Fruit fly (Drosophila melanogaster) whole organism, prepupa: ENCODE results near the gene sds22.

ENCODE experiments used
- Blimp-1 ChIP-seq: fragments of 200-800 bp; sonication (Bioruptor generic); optimal IDR thresholded peaks from 3 replicates; lab custom pipeline; 2017; ENCODE audit warnings: missing biosample characterization, missing genetic modification characterization, mild to moderate bottlenecking, moderate library complexity, missing genetic modification reagents
- CG10631 ChIP-seq: fragments of 200-800 bp; sonication (Bioruptor generic); optimal IDR thresholded peaks from 2 replicates; lab custom pipeline; 2016; ENCODE audit warnings: missing biosample characterization, missing genetic modification characterization
- CG10669 ChIP-seq: fragments of 200-800 bp; sonication (Bioruptor generic); optimal IDR thresholded peaks from 3 replicates; lab custom pipeline; 2018; ENCODE audit warnings: missing biosample characterization, mild to moderate bottlenecking, missing genetic modification characterization, moderate library complexity
- CG11762 ChIP-seq: fragments of 200-800 bp; sonication (Bioruptor generic); optimal IDR thresholded peaks from 3 replicates; lab custom pipeline; 2016; ENCODE audit warnings: missing biosample characterization, missing genetic modification characterization; ENCODE audit not compliant: insufficient read depth
- CG11902 ChIP-seq: fragments of 200-800 bp; sonication (Bioruptor generic); optimal IDR thresholded peaks from 3 replicates; lab custom pipeline; 2016; ENCODE audit warnings: missing biosample characterization, missing genetic modification characterization
- CG15336 ChIP-seq: fragments of 200-800 bp; sonication (Bioruptor generic); IDR thresholded peaks from 2 replicates; pipeline ENCODE4 v1.3.6; 2022; ENCODE audit warnings: missing biosample characterization, missing genetic modification characterization
- CG1621 ChIP-seq: fragments of 200-800 bp; sonication (Bioruptor generic); optimal IDR thresholded peaks from 3 replicates; lab custom pipeline; 2018; ENCODE audit warnings: missing biosample characterization, mild to moderate bottlenecking, missing genetic modification characterization
- CG16779 ChIP-seq: fragments of 200-800 bp; sonication (Bioruptor generic); optimal IDR thresholded peaks from 3 replicates; lab custom pipeline; 2017; ENCODE audit warnings: missing biosample characterization, mild to moderate bottlenecking, missing genetic modification characterization
- CG3032 ChIP-seq: fragments of 200-800 bp; optimal IDR thresholded peaks from 2 replicates; lab custom pipeline; 2019; ENCODE audit warnings: missing biosample characterization, mild to moderate bottlenecking, missing genetic modification characterization, moderate library complexity
- CG31627 ChIP-seq: fragments of 200-800 bp; sonication (Bioruptor generic); optimal IDR thresholded peaks from 3 replicates; lab custom pipeline; 2016; ENCODE audit warnings: missing biosample characterization, missing genetic modification characterization
- CG32006 ChIP-seq: fragments of 200-800 bp; sonication (Bioruptor generic); optimal IDR thresholded peaks from 3 replicates; lab custom pipeline; 2017; ENCODE audit warnings: missing biosample characterization, mild to moderate bottlenecking, missing genetic modification characterization
- CG34406 ChIP-seq: fragments of 200-800 bp; sonication (Bioruptor generic); optimal IDR thresholded peaks from 3 replicates; lab custom pipeline; 2016; ENCODE audit warnings: missing biosample characterization, missing genetic modification characterization
- CG3919 ChIP-seq: fragments of 200-800 bp; sonication (Bioruptor generic); optimal IDR thresholded peaks from 3 replicates; lab custom pipeline; 2016; ENCODE audit warnings: missing biosample characterization, missing genetic modification characterization
- CG6163 ChIP-seq: fragments of 200-800 bp; sonication (Bioruptor generic); IDR thresholded peaks from 3 replicates; pipeline ENCODE4 v1.3.6; 2022; ENCODE audit warnings: missing biosample characterization, missing genetic modification characterization
- CG6276 ChIP-seq: fragments of 200-800 bp; sonication (Bioruptor generic); optimal IDR thresholded peaks from 2 replicates; lab custom pipeline; 2017; ENCODE audit warnings: missing biosample characterization, mild to moderate bottlenecking, missing genetic modification characterization
- CG6808 ChIP-seq: fragments of 200-800 bp; sonication (Bioruptor generic); optimal IDR thresholded peaks from 3 replicates; lab custom pipeline; 2017; ENCODE audit warnings: missing biosample characterization, missing genetic modification characterization, mild to moderate bottlenecking, moderate library complexity, missing genetic modification reagents
- CG6854 ChIP-seq: fragments of 200-800 bp; sonication (Bioruptor generic); optimal IDR thresholded peaks from 2 replicates; lab custom pipeline; 2017; ENCODE audit warnings: missing biosample characterization, mild to moderate bottlenecking, missing genetic modification characterization
- CG7368 ChIP-seq: fragments of 200-800 bp; sonication (Bioruptor generic); optimal IDR thresholded peaks from 3 replicates; lab custom pipeline; 2016; ENCODE audit warnings: missing biosample characterization, missing genetic modification characterization
- CG8119 ChIP-seq: fragments of 200-800 bp; sonication (Bioruptor generic); IDR thresholded peaks from 3 replicates; pipeline ENCODE4 v1.3.6; 2022; ENCODE audit warnings: missing biosample characterization, missing genetic modification characterization
- CG8319 ChIP-seq: fragments of 200-800 bp; sonication (Bioruptor generic); optimal IDR thresholded peaks from 3 replicates; lab custom pipeline; 2016; ENCODE audit warnings: missing biosample characterization, missing genetic modification characterization
- CG8632 ChIP-seq: fragments of 200-800 bp; sonication (Bioruptor generic); optimal IDR thresholded peaks from 3 replicates; lab custom pipeline; 2016; ENCODE audit warnings: missing biosample characterization, missing genetic modification characterization
- CG9139 ChIP-seq: fragments of 200-800 bp; sonication (Bioruptor generic); optimal IDR thresholded peaks from 3 replicates; lab custom pipeline; 2017; ENCODE audit warnings: missing biosample characterization, mild to moderate bottlenecking, missing genetic modification characterization
- Eip75B ChIP-seq: fragments of 200-800 bp; sonication (Bioruptor generic); optimal IDR thresholded peaks from 3 replicates; lab custom pipeline; 2016; ENCODE audit warnings: missing biosample characterization, missing genetic modification characterization
- Eip78C ChIP-seq: fragments of 200-800 bp; sonication (Bioruptor generic); peaks from one replicate; lab custom pipeline; 2016; ENCODE audit warnings: missing biosample characterization, missing genetic modification characterization
- Eip93F ChIP-seq: fragments of 200-800 bp; sonication (Bioruptor generic); optimal IDR thresholded peaks from 2 replicates; lab custom pipeline; 2016; ENCODE audit warnings: missing biosample characterization, mild to moderate bottlenecking, missing genetic modification characterization
- Ets21C ChIP-seq: fragments of 200-800 bp; sonication (Bioruptor generic); optimal IDR thresholded peaks from 3 replicates; lab custom pipeline; 2016; ENCODE audit warnings: missing biosample characterization, missing genetic modification characterization
- Hr39 ChIP-seq: fragments of 200-800 bp; sonication (Bioruptor generic); optimal IDR thresholded peaks from 2 replicates; lab custom pipeline; 2016; ENCODE audit warnings: missing biosample characterization, missing genetic modification characterization
- Hr4 ChIP-seq: fragments of 200-800 bp; sonication (Bioruptor generic); optimal IDR thresholded peaks from 3 replicates; lab custom pipeline; 2016; ENCODE audit warnings: missing biosample characterization, missing genetic modification characterization
- Met ChIP-seq: fragments of 200-800 bp; sonication (Bioruptor generic); optimal IDR thresholded peaks from 3 replicates; lab custom pipeline; 2016; ENCODE audit warnings: missing biosample characterization, missing genetic modification characterization
- OdsH ChIP-seq: fragments of 200-800 bp; sonication (Bioruptor generic); optimal IDR thresholded peaks from 3 replicates; lab custom pipeline; 2016; ENCODE audit warnings: missing biosample characterization, missing genetic modification characterization
- Sox14 ChIP-seq: fragments of 200-800 bp; sonication (Bioruptor generic); optimal IDR thresholded peaks from 3 replicates; lab custom pipeline; 2016; ENCODE audit warnings: missing biosample characterization, missing genetic modification characterization
- acj6 ChIP-seq: fragments of 200-800 bp; sonication (Bioruptor generic); optimal IDR thresholded peaks from 3 replicates; lab custom pipeline; 2016; ENCODE audit warnings: missing biosample characterization, missing genetic modification characterization
- cyc ChIP-seq: fragments of 200-800 bp; sonication (Bioruptor generic); optimal IDR thresholded peaks from 3 replicates; lab custom pipeline; 2016; ENCODE audit warnings: missing biosample characterization, missing genetic modification characterization
- dac ChIP-seq: fragments of 200-800 bp; sonication (Bioruptor generic); optimal IDR thresholded peaks from 2 replicates; lab custom pipeline; 2017; ENCODE audit warnings: missing biosample characterization, mild to moderate bottlenecking, missing genetic modification characterization
- dsx ChIP-seq: fragments of 200-800 bp; optimal IDR thresholded peaks from 3 replicates; lab custom pipeline; 2019; ENCODE audit warnings: missing biosample characterization, mild to moderate bottlenecking, missing genetic modification characterization, moderate library complexity; ENCODE audit not compliant: poor library complexity, severe bottlenecking
- eg ChIP-seq: fragments of 200-800 bp; sonication (Bioruptor generic); IDR thresholded peaks from 3 replicates; pipeline ENCODE4 v1.3.6; 2022; ENCODE audit warnings: missing biosample characterization, missing genetic modification characterization
- esn ChIP-seq: fragments of 200-800 bp; sonication (Bioruptor generic); optimal IDR thresholded peaks from 2 replicates; lab custom pipeline; 2016; ENCODE audit warnings: missing biosample characterization, mild to moderate bottlenecking, missing genetic modification characterization, moderate library complexity
- fd59A ChIP-seq: fragments of 200-800 bp; sonication (Bioruptor generic); optimal IDR thresholded peaks from 2 replicates; lab custom pipeline; 2017; ENCODE audit warnings: missing biosample characterization, mild to moderate bottlenecking, missing genetic modification characterization, missing genetic modification reagents
- fd85E ChIP-seq: fragments of 200-800 bp; sonication (Bioruptor generic); optimal IDR thresholded peaks from 3 replicates; lab custom pipeline; 2016; ENCODE audit warnings: missing biosample characterization, missing genetic modification characterization
- fkh ChIP-seq: fragments of 200-800 bp; sonication (Bioruptor generic); optimal IDR thresholded peaks from 3 replicates; lab custom pipeline; 2017; ENCODE audit warnings: missing biosample characterization, mild to moderate bottlenecking, missing genetic modification characterization, moderate library complexity
- lz ChIP-seq: fragments of 200-800 bp; sonication (Bioruptor generic); optimal IDR thresholded peaks from 3 replicates; lab custom pipeline; 2016; ENCODE audit warnings: missing biosample characterization, missing genetic modification characterization
- net ChIP-seq: fragments of 200-800 bp; sonication (Bioruptor generic); optimal IDR thresholded peaks from 3 replicates; lab custom pipeline; 2016; ENCODE audit warnings: missing biosample characterization, missing genetic modification characterization
- pdm3 ChIP-seq: fragments of 200-800 bp; sonication (Bioruptor generic); optimal IDR thresholded peaks from 3 replicates; lab custom pipeline; 2016; ENCODE audit warnings: missing biosample characterization, missing genetic modification characterization
- salr ChIP-seq, 2 experiments: fragments of 200-800 bp; sonication (Bioruptor generic); optimal IDR thresholded peaks; 3 replicates each; lab custom pipeline; 2016 to 2018; ENCODE audit warnings: missing biosample characterization in 2 of 2, missing genetic modification characterization in 2 of 2, mild to moderate bottlenecking in 1 of 2
- svp ChIP-seq: fragments of 200-800 bp; sonication (Bioruptor generic); peaks from one replicate; lab custom pipeline; 2016; ENCODE audit warnings: missing biosample characterization, missing genetic modification characterization
- topi ChIP-seq: fragments of 200-800 bp; sonication (Bioruptor generic); optimal IDR thresholded peaks from 3 replicates; lab custom pipeline; 2016; ENCODE audit warnings: missing biosample characterization, missing genetic modification characterization

Gene sds22

DNA sequence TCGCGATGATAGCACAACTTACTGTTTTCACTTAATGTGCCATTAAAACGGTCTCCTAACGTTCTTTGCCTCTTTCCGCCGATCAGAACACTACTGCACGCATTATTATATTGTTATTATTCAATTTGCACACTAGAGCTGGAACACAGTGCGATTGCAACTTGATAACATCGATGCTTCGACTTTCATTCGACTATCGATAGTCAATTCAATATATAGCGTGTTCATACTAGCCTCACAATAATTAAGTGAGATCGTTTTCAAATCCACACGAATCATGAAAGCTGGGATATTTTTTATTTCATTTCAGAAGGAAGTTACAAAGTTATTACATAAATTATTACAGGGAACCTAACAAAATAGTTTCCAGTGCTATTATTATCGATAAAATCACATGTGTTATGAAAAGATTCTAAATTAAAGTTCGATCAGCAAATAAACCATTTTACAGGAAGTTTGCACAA lies 9.9 kb downstream of the sds22 start (continued):
- TF ChIP-seq CG1621 (tag; lab: Kevin White, UChicago) (no peak), CG8119 (GFP tag; lab: Robert Waterston, UW) (no peak), CG6163 (GFP tag; lab: Robert Waterston, UW) (no peak), CG11762 (GFP tag; lab: Kevin White, UChicago) (no peak), esn (peak; percentile 44), pdm3 (GFP tag; lab: Kevin White, UChicago) (peak; percentile 60), CG11902 (GFP tag; lab: Kevin White, UChicago) (no peak), CG10631 (peak; percentile 28), CG8632 (no peak), Met (GFP tag; lab: Kevin White, UChicago) (peak; percentile 41), Hr39 (GFP tag; lab: Kevin White, UChicago) (peak; percentile 51), OdsH (GFP tag; lab: Kevin White, UChicago) (peak; percentile 45), CG31627 (peak; percentile 46), dac (GFP tag; lab: Kevin White, UChicago) (no peak), Eip75B (peak; percentile 22), Ets21C (GFP tag; lab: Kevin White, UChicago) (peak; percentile 20), CG7368 (no peak), CG6276 (no peak), CG6854 (no peak), lz (GFP tag; lab: Kevin White, UChicago) (peak; percentile 53), fd59A (GFP tag; lab: Kevin White, UChicago) (no peak), CG34406 (GFP tag; lab: Kevin White, UChicago) (no peak), CG10669 (GFP tag; lab: Kevin White, UChicago) (no peak), CG15336 (peak; percentile 53), Eip93F (GFP tag; lab: Kevin White, UChicago) (no peak), CG3919 (GFP tag; lab: Kevin White, UChicago) (no peak)
- TF ChIP-seq, all 60 proteins: peak for 24

DNA sequence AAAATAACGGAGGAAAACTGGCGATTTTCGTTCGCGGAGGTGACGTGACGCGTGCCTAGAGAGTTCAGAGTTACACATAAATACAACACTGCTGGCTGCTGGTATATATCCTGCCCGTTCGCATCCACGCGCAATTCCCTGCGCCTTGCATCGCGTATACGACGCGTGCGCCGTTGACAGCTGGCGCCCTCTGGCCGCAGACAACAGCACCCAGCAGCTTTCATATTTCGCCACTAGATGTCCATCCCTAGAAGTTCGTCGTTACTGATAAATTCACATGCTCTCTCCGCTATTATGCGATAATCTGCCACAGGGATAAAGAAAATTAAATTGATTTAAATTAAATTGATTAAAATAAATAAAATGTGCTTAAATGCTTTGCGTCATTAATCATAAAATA lies 11.0 kb downstream of the sds22 start, which contains the start of gene Sur-8:
TSS of gene Sur-8 (minus strand) at position 82 of the 400 bp plus-strand sequence.
- TF ChIP-seq Ets21C (GFP tag; lab: Kevin White, UChicago) (peak; percentile 4), CG9139 (GFP tag; lab: Kevin White, UChicago) (peak; percentile 9), svp (GFP tag; lab: Kevin White, UChicago) (peak; percentile 68), CG3919 (GFP tag; lab: Kevin White, UChicago) (peak; percentile 69), dac (GFP tag; lab: Kevin White, UChicago) (peak; percentile 27), CG11902 (GFP tag; lab: Kevin White, UChicago) (no peak), CG1621 (tag; lab: Kevin White, UChicago) (no peak), CG31627 (peak; percentile 58), CG11762 (GFP tag; lab: Kevin White, UChicago) (peak; percentile 15), salr (GFP tag; optimal IDR thresholded peaks at IDR 0.05; lab: Kevin White, UChicago) (no peak), Sox14 (GFP tag; lab: Kevin White, UChicago) (peak; percentile 52), CG7368 (peak; percentile 8), Eip75B (peak; percentile 30), pdm3 (GFP tag; lab: Kevin White, UChicago) (peak; percentile 65), Hr39 (GFP tag; lab: Kevin White, UChicago) (peak; percentile 64), fkh (GFP tag; lab: Kevin White, UChicago) (peak; percentile 1), dsx (no peak), CG10669 (GFP tag; lab: Kevin White, UChicago) (no peak), Eip78C (GFP tag; lab: Kevin White, UChicago) (peak; percentile 76), OdsH (GFP tag; lab: Kevin White, UChicago) (peak; percentile 51), CG3032 (tag; lab: Kevin White, UChicago) (no peak), CG16779 (tag; lab: Kevin White, UChicago) (no peak), Hr4 (GFP tag; lab: Kevin White, UChicago) (peak; percentile 31), lz (GFP tag; lab: Kevin White, UChicago) (peak; percentile 55), eg (GFP tag; lab: Robert Waterston, UW) (no peak; the same call in 2 of the 3 replicates), cyc (peak; percentile 63), net (GFP tag; lab: Kevin White, UChicago) (peak; percentile 49), CG32006 (GFP tag; lab: Kevin White, UChicago) (peak; percentile 26), topi (GFP tag; lab: Kevin White, UChicago) (peak; percentile 32), fd85E (no peak), CG34406 (GFP tag; lab: Kevin White, UChicago) (peak; percentile 6), acj6 (GFP tag; lab: Kevin White, UChicago) (peak; percentile 33), esn (peak; percentile 62), CG10631 (peak; percentile 7), Blimp-1 (GFP tag; lab: Kevin White, UChicago) (no peak), CG6808 (GFP tag; lab: Kevin White, UChicago) (no peak), CG6854 (no peak), fd59A (GFP tag; lab: Kevin White, UChicago) (no peak), CG6276 (no peak), CG8319 (peak; percentile 38), Met (GFP tag; lab: Kevin White, UChicago) (peak; percentile 54)
